Fruit fly (Drosophila melanogaster): ENCODE data around the gene FoxK.

FoxK gene

DNA sequence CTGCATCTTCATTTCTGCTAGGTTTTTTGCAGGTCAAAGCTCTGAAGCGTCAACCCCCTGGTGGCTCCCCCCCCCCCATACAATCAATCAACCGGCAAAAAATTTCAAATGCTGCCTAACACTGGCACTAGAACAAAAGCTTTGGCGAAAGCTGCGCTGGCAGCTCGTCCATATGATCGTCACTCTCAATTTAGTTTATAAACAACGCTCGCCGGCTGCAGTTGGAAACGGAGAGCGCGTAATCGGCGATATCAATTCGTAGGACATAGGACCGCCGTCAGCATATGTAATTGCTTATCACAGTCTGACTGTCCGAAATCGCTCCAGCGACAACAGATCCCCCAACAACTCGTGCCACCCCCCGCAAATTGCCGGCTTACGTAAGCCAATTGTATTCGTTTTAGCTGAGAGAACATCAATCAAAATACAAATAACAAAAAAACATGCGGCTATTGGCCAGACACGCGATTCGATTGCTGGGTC, 50.2 kb downstream of the FoxK start, which contains the start of gene Mocs1 (continued):
- TF ChIP-seq kah (GFP tag; optimal IDR thresholded peaks at IDR 0.05) (no peak), eyg (GFP tag; optimal IDR thresholded peaks at IDR 0.05) (no peak), Fer3 (tag; optimal IDR thresholded peaks at IDR 0.05) (no peak), Med (GFP tag) (peak; percentile 75), slbo (GFP tag; IDR thresholded peaks at IDR 0.05) (0 out of 2 replicates have a peak, but pooled peaks have one; percentile 24), eve (GFP tag; optimal IDR thresholded peaks at IDR 0.05) (no peak), ttk (GFP tag; IDR thresholded peaks at IDR 0.05) (peak; percentile 26; the same call in 1 of the 2 replicates), CG4854 (GFP tag; optimal IDR thresholded peaks at IDR 0.05) (no peak), CG11085 (GFP tag; IDR thresholded peaks at IDR 0.05) (peak; percentile 20; the same call in 1 of the 2 replicates), gsb (GFP tag; IDR thresholded peaks at IDR 0.05) (no peak), Fer1 (GFP tag; optimal IDR thresholded peaks at IDR 0.05) (peak; percentile 41), CG10979 (tag; optimal IDR thresholded peaks at IDR 0.05) (no peak), Oaz (GFP tag; IDR thresholded peaks at IDR 0.05) (no peak), ranshi (GFP tag; IDR thresholded peaks at IDR 0.05) (peak; percentile 19; the same call in 1 of the 2 replicates), en (GFP tag; optimal IDR thresholded peaks at IDR 0.05) (no peak), Dll (GFP tag; IDR thresholded peaks at IDR 0.05; ENCODE audit: partially characterized antibody) (no peak), CG15514 (GFP tag; optimal IDR thresholded peaks at IDR 0.05) (peak; percentile 53), kni (GFP tag; optimal IDR thresholded peaks at IDR 0.05) (no peak), grau (tag; optimal IDR thresholded peaks at IDR 0.05) (peak; percentile 17), CG2889 (GFP tag; IDR thresholded peaks at IDR 0.05) (no peak), Hmr (GFP tag; optimal IDR thresholded peaks at IDR 0.05) (peak; percentile 22), MTF-1 (GFP tag; optimal IDR thresholded peaks at IDR 0.05; ENCODE audit: borderline replicate concordance) (no peak), Nf-YC (tag; optimal IDR thresholded peaks at IDR 0.05) (peak; percentile 38), CG9932 (GFP tag; IDR thresholded peaks at IDR 0.05) (peak; percentile 52), CG34376 (GFP tag; optimal IDR thresholded peaks at IDR 0.05) (peak; percentile 65), gfzf (GFP tag; optimal IDR thresholded peaks at IDR 0.05) (no peak), CG6683 (GFP tag; optimal IDR thresholded peaks at IDR 0.05) (peak; percentile 2), CG9215 (GFP tag; IDR thresholded peaks at IDR 0.05) (no peak), CG2120 (GFP tag; optimal IDR thresholded peaks at IDR 0.05) (no peak), Lhr (GFP tag; optimal IDR thresholded peaks at IDR 0.05) (no peak), Mrtf (GFP tag; IDR thresholded peaks at IDR 0.05) (peak; percentile 13; the same call in 1 of the 3 replicates), CG34422 (GFP tag; IDR thresholded peaks at IDR 0.05) (peak; percentile 77; the same call in 1 of the 3 replicates), fru (optimal IDR thresholded peaks at IDR 0.05) (no peak), amos (GFP tag; IDR thresholded peaks at IDR 0.05; ENCODE audit: partially characterized antibody) (peak; percentile 37; the same call in 1 of the 2 replicates), CG14667 (GFP tag; IDR thresholded peaks at IDR 0.05) (no peak), oc (tag; optimal IDR thresholded peaks at IDR 0.05) (no peak), HmgZ (tag; optimal IDR thresholded peaks at IDR 0.05) (peak; percentile 38), caup (GFP tag; optimal IDR thresholded peaks at IDR 0.05; ENCODE audit: severe bottlenecking) (peak; percentile 6), B-H2 (GFP tag; optimal IDR thresholded peaks at IDR 0.05) (peak; percentile 36), CG13296 (GFP tag; optimal IDR thresholded peaks at IDR 0.05) (peak; percentile 5), CG8290 (GFP tag; optimal IDR thresholded peaks at IDR 0.05) (no peak), CG8290 (tag; optimal IDR thresholded peaks at IDR 0.05) (peak in 1 of 2 experiments; percentile 45), gcm2 (GFP tag; optimal IDR thresholded peaks at IDR 0.05) (no peak), Dbx (GFP tag; IDR thresholded peaks at IDR 0.05) (peak; percentile 32; the same call in 1 of the 3 replicates), pnt (GFP tag; optimal IDR thresholded peaks at IDR 0.05) (no peak), Poxn (GFP tag; IDR thresholded peaks at IDR 0.05) (no peak), pan (optimal IDR thresholded peaks at IDR 0.05) (no peak), pan (GFP tag; optimal IDR thresholded peaks at IDR 0.05 in 1 of 2, IDR thresholded peaks at IDR 0.05 in 1 of 2) (peak in 1 of 2 experiments; percentile 14), Trl (optimal IDR thresholded peaks at IDR 0.05) (peak in 1 of 2 experiments; percentile 6), Trl (GFP tag; optimal IDR thresholded peaks at IDR 0.05) (no peak), BtbVII (GFP tag; optimal IDR thresholded peaks at IDR 0.05) (no peak), klu (GFP tag; IDR thresholded peaks at IDR 0.05) (no peak)
